Fruit fly (Drosophila melanogaster): ENCODE data around the gene CG31207.

- TF ChIP-seq CG11617 (GFP tag; optimal IDR thresholded peaks at IDR 0.05) (no peak), bab1 (GFP tag; optimal IDR thresholded peaks at IDR 0.05) (no peak), ovo (GFP tag; optimal IDR thresholded peaks at IDR 0.05) (no peak), Crg-1 (GFP tag; optimal IDR thresholded peaks at IDR 0.05) (no peak), pad (GFP tag; optimal IDR thresholded peaks at IDR 0.05) (no peak), CG33017 (tag; optimal IDR thresholded peaks at IDR 0.05) (no peak), cnc (optimal IDR thresholded peaks at IDR 0.05) (no peak)
Observed at dm6 chr3R:21094292-21094691, 47.5 kb upstream of the CG31207 start.

Data from whole organism, adult.